Fruit fly (Drosophila melanogaster): ENCODE data around the gene LeuRS.
A peak's percentile ranks its signal among the peaks of the same experiment; 100 is the strongest.

LeuRS gene

dm6 chr2L:3476399-3477056, 37.9 kb downstream of the LeuRS start:
- no peak for TF ChIP-seq Abd-B (GFP tag; optimal IDR thresholded peaks at IDR 0.05)
- peak; percentile 9 for TF ChIP-seq Hr83 (GFP tag; optimal IDR thresholded peaks at IDR 0.05; ENCODE audit: poor library complexity, severe bottlenecking)

DNA sequence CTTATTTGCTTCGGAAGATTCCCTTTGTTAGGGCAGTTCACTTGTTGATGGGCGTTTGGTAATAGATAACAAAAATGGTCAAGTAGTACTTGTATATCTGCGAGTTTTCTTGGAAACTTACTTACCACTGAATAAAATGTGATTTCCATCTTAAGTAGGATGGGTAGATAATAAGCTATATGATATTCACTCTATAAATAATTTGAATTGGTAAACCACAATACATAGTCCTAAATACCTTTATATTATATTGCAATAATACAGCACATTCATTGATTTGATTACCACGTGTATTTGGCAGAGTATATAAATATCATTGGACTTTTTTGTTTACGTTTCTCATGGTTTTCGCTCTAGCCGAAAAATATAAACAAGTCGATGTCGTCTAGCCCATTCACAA, 38.5 kb downstream of the LeuRS start:
- TF ChIP-seq br (GFP tag; optimal IDR thresholded peaks at IDR 0.05), result no peak
- peak; percentile 3 for TF ChIP-seq HLH106 (tag; optimal IDR thresholded peaks at IDR 0.05)
- TF ChIP-seq CG9705 (GFP tag; optimal IDR thresholded peaks at IDR 0.05), result no peak
- peak; percentile 10 for TF ChIP-seq dmrt93B (GFP tag; optimal IDR thresholded peaks at IDR 0.05)
- peak; percentile 27 for TF ChIP-seq rgr (GFP tag; optimal IDR thresholded peaks at IDR 0.05)
- peak; percentile 41 for TF ChIP-seq fru (GFP tag; optimal IDR thresholded peaks at IDR 0.05)
- peak in 1 of 2 experiments; percentile 35 for TF ChIP-seq foxo (GFP tag; optimal IDR thresholded peaks at IDR 0.05)
- peak; percentile 11 for TF ChIP-seq ey (GFP tag; optimal IDR thresholded peaks at IDR 0.05)

- TF ChIP-seq Dif (GFP tag; optimal IDR thresholded peaks at IDR 0.05; ENCODE audit: partially characterized antibody) (no peak), ey (GFP tag; optimal IDR thresholded peaks at IDR 0.05) (peak; percentile 31), Jra (GFP tag; optimal IDR thresholded peaks at IDR 0.05) (no peak), usp (GFP tag; optimal IDR thresholded peaks at IDR 0.05) (no peak), dmrt93B (GFP tag; optimal IDR thresholded peaks at IDR 0.05) (no peak), Mio (GFP tag; optimal IDR thresholded peaks at IDR 0.05) (no peak), tai (GFP tag; optimal IDR thresholded peaks at IDR 0.05) (no peak), sage (GFP tag; optimal IDR thresholded peaks at IDR 0.05) (no peak), CG32264 (GFP tag; optimal IDR thresholded peaks at IDR 0.05) (no peak), CG9705 (GFP tag; optimal IDR thresholded peaks at IDR 0.05) (no peak), OdsH (GFP tag; optimal IDR thresholded peaks at IDR 0.05) (peak; percentile 40), dl (GFP tag; optimal IDR thresholded peaks at IDR 0.05; ENCODE audit: insufficient read depth in 1 of 2, partially characterized antibody in 2 of 2) (no peak), Myc (optimal IDR thresholded peaks at IDR 0.05) (no peak), psq (GFP tag; optimal IDR thresholded peaks at IDR 0.05) (peak; percentile 38), rgr (GFP tag; optimal IDR thresholded peaks at IDR 0.05) (peak; percentile 57), Hr83 (GFP tag; optimal IDR thresholded peaks at IDR 0.05; ENCODE audit: poor library complexity, severe bottlenecking) (no peak), CrebA (GFP tag; optimal IDR thresholded peaks at IDR 0.05; ENCODE audit: borderline replicate concordance) (no peak), foxo (GFP tag; optimal IDR thresholded peaks at IDR 0.05) (peak in 1 of 2 experiments; percentile 28), GATAd (GFP tag; optimal IDR thresholded peaks at IDR 0.05) (no peak), lola (GFP tag; optimal IDR thresholded peaks at IDR 0.05) (no peak), br (GFP tag; optimal IDR thresholded peaks at IDR 0.05) (no peak), Rel (GFP tag; optimal IDR thresholded peaks at IDR 0.05) (no peak), Rel (tag; optimal IDR thresholded peaks at IDR 0.05) (peak; percentile 14), Hnf4 (GFP tag; optimal IDR thresholded peaks at IDR 0.05) (peak; percentile 87), Abd-B (GFP tag; optimal IDR thresholded peaks at IDR 0.05) (no peak), woc (GFP tag; optimal IDR thresholded peaks at IDR 0.05) (no peak), jim (GFP tag; optimal IDR thresholded peaks at IDR 0.05) (no peak), dsf (GFP tag; optimal IDR thresholded peaks at IDR 0.05; ENCODE audit: borderline replicate concordance) (no peak), HLH106 (tag; optimal IDR thresholded peaks at IDR 0.05) (peak; percentile 45), sv (GFP tag; optimal IDR thresholded peaks at IDR 0.05) (no peak), brk (GFP tag; optimal IDR thresholded peaks at IDR 0.05) (no peak), Vsx2 (GFP tag; optimal IDR thresholded peaks at IDR 0.05; ENCODE audit: partially characterized antibody) (no peak), h (GFP tag; optimal IDR thresholded peaks at IDR 0.05) (peak; percentile 57), fru (GFP tag; optimal IDR thresholded peaks at IDR 0.05) (peak; percentile 29), Dfd (GFP tag; optimal IDR thresholded peaks at IDR 0.05) (no peak), N (GFP tag; optimal IDR thresholded peaks at IDR 0.05) (no peak), Sp1 (GFP tag; optimal IDR thresholded peaks at IDR 0.05) (peak; percentile 41), Hr78 (GFP tag; optimal IDR thresholded peaks at IDR 0.05) (no peak), pan (optimal IDR thresholded peaks at IDR 0.05) (no peak)
Measured at dm6 chr2L:3475168-3475567, 39.3 kb downstream of the LeuRS start.
